Fruit fly (Drosophila melanogaster): Measurements from ENCODE around the gene Nt5a.

Nt5a gene

dm6 chr3L:1313039-1313766, 6.0 kb upstream of the Nt5a start, which contains the start of the genes sturkopf and Herc4 (continued):
- TF ChIP-seq Dfd (GFP tag; optimal IDR thresholded peaks at IDR 0.05) (peak in 1 of 2 experiments; percentile 9), Sin3A (optimal IDR thresholded peaks at IDR 0.05) (peak; percentile 5), bsh (GFP tag; optimal IDR thresholded peaks at IDR 0.05) (peak in 1 of 2 experiments; percentile 44), CG7786 (GFP tag; optimal IDR thresholded peaks at IDR 0.05) (peak; percentile 68), tx (GFP tag; optimal IDR thresholded peaks at IDR 0.05) (peak; percentile 69), CG17802 (tag; optimal IDR thresholded peaks at IDR 0.05) (no peak), CG15479 (GFP tag; optimal IDR thresholded peaks at IDR 0.05) (no peak), Scr (GFP tag; IDR thresholded peaks at IDR 0.05; ENCODE audit: partially characterized antibody) (no peak), vvl (GFP tag; IDR thresholded peaks at IDR 0.05) (peak; percentile 70; the same call in 1 of the 2 replicates), Fer1 (GFP tag; optimal IDR thresholded peaks at IDR 0.05) (peak; percentile 56), Ravus (GFP tag; IDR thresholded peaks at IDR 0.05) (no peak), CG2116 (GFP tag; optimal IDR thresholded peaks at IDR 0.05) (peak; percentile 60), Nf-YB (GFP tag; optimal IDR thresholded peaks at IDR 0.05) (peak; percentile 49), inv (GFP tag; IDR thresholded peaks at IDR 0.05; ENCODE audit: partially characterized antibody) (no peak), gsb (GFP tag; IDR thresholded peaks at IDR 0.05) (peak; percentile 39; the same call in 1 of the 2 replicates), nerfin-1 (tag; optimal IDR thresholded peaks at IDR 0.05) (peak; percentile 59), CG7556 (GFP tag; optimal IDR thresholded peaks at IDR 0.05) (peak; percentile 92), CG17385 (GFP tag; optimal IDR thresholded peaks at IDR 0.05) (peak; percentile 68), CG34422 (GFP tag; IDR thresholded peaks at IDR 0.05) (peak; percentile 7; the same call in 1 of the 3 replicates), CG18764 (GFP tag; optimal IDR thresholded peaks at IDR 0.05) (no peak), HLH54F (GFP tag; optimal IDR thresholded peaks at IDR 0.05) (peak; percentile 81), CG8944 (GFP tag; optimal IDR thresholded peaks at IDR 0.05) (peak; percentile 73), fru (optimal IDR thresholded peaks at IDR 0.05) (no peak), CG15514 (GFP tag; optimal IDR thresholded peaks at IDR 0.05) (peak; percentile 78), CG9876 (GFP tag; optimal IDR thresholded peaks at IDR 0.05) (peak; percentile 46), wor (GFP tag; IDR thresholded peaks at IDR 0.05) (no peak), PHDP (tag; optimal IDR thresholded peaks at IDR 0.05) (peak; percentile 72), az2 (GFP tag; optimal IDR thresholded peaks at IDR 0.05) (peak; percentile 76), pnt (GFP tag; optimal IDR thresholded peaks at IDR 0.05) (peak; percentile 88), lbe (GFP tag; optimal IDR thresholded peaks at IDR 0.05) (no peak), slbo (GFP tag; IDR thresholded peaks at IDR 0.05) (peak; percentile 80), CG7839 (tag; optimal IDR thresholded peaks at IDR 0.05) (peak; percentile 77), CG4282 (GFP tag; optimal IDR thresholded peaks at IDR 0.05) (no peak), Hsf (GFP tag; optimal IDR thresholded peaks at IDR 0.05) (peak; percentile 83), psq (GFP tag; optimal IDR thresholded peaks at IDR 0.05) (peak; percentile 39), CG2120 (GFP tag; optimal IDR thresholded peaks at IDR 0.05) (peak; percentile 87), Doc2 (GFP tag; IDR thresholded peaks at IDR 0.05) (no peak), CoRest (tag; optimal IDR thresholded peaks at IDR 0.05) (peak; percentile 89), CG13424 (tag; optimal IDR thresholded peaks at IDR 0.05) (peak; percentile 80), CG3838 (GFP tag; optimal IDR thresholded peaks at IDR 0.05) (peak; percentile 50), CG10431 (GFP tag; optimal IDR thresholded peaks at IDR 0.05) (no peak), HmgZ (tag; optimal IDR thresholded peaks at IDR 0.05) (peak; percentile 30), CG11085 (GFP tag; IDR thresholded peaks at IDR 0.05) (peak; percentile 63), Hmx (GFP tag; optimal IDR thresholded peaks at IDR 0.05) (no peak), croc (GFP tag; conservative IDR thresholded peaks at IDR 0.05) (no peak; the same call in 2 of the 3 replicates), klu (GFP tag; IDR thresholded peaks at IDR 0.05) (peak; percentile 71), Tbp (GFP tag; optimal IDR thresholded peaks at IDR 0.05) (no peak), CG11695 (GFP tag; IDR thresholded peaks at IDR 0.05) (peak; percentile 40; the same call in 1 of the 3 replicates), al (GFP tag; IDR thresholded peaks at IDR 0.05) (peak; percentile 24), twi (tag; optimal IDR thresholded peaks at IDR 0.05) (peak; percentile 43), jumu (GFP tag; optimal IDR thresholded peaks at IDR 0.05) (peak; percentile 84)
